Fruit fly (Drosophila melanogaster): ENCODE results near the gene CG6094.

The CG6094 gene

dm6 chr2L:10526953-10527584 lies 20.2 kb downstream of the CG6094 start, which contains the start of gene Lip4:
Gene Lip4 (plus strand): TSS chr2L:10527572.
- no peak for TF ChIP-seq psq (optimal IDR thresholded peaks at IDR 0.05)
- no peak for TF ChIP-seq pan (optimal IDR thresholded peaks at IDR 0.05)
- TF ChIP-seq usp (GFP tag; optimal IDR thresholded peaks at IDR 0.05) = no peak
- TF ChIP-seq CG8478 (optimal IDR thresholded peaks at IDR 0.05) = no peak
- TF ChIP-seq EcR (GFP tag; optimal IDR thresholded peaks at IDR 0.05) = no peak
- TF ChIP-seq Dll (optimal IDR thresholded peaks at IDR 0.05) = no peak

- no peak for TF ChIP-seq usp (GFP tag; optimal IDR thresholded peaks at IDR 0.05)
- TF ChIP-seq psq (optimal IDR thresholded peaks at IDR 0.05) = no peak
These were observed 22.1 kb downstream of the CG6094 start for dm6 chr2L:10528984-10529383.

- TF ChIP-seq psq (optimal IDR thresholded peaks at IDR 0.05) = no peak
- no peak for TF ChIP-seq CG8478 (optimal IDR thresholded peaks at IDR 0.05)
- TF ChIP-seq usp (GFP tag; optimal IDR thresholded peaks at IDR 0.05) = no peak
- TF ChIP-seq Dll (optimal IDR thresholded peaks at IDR 0.05) = no peak
- no peak for TF ChIP-seq EcR (GFP tag; optimal IDR thresholded peaks at IDR 0.05)
- no peak for TF ChIP-seq pan (optimal IDR thresholded peaks at IDR 0.05)
These were observed 23.2 kb downstream of the CG6094 start for dm6 chr2L:10530089-10530488.

dm6 chr2L:10531521-10531920 lies 24.6 kb downstream of the CG6094 start, which contains the start of gene CG18301:
Gene CG18301 (plus strand): TSS chr2L:10531821.
- TF ChIP-seq usp (GFP tag; optimal IDR thresholded peaks at IDR 0.05) (no peak), pan (optimal IDR thresholded peaks at IDR 0.05) (no peak), Dll (optimal IDR thresholded peaks at IDR 0.05) (no peak), EcR (GFP tag; optimal IDR thresholded peaks at IDR 0.05) (no peak), CG8478 (optimal IDR thresholded peaks at IDR 0.05) (no peak)

dm6 chr2L:10534022-10534421 lies 27.1 kb downstream of the CG6094 start, which contains the start of gene CG18302:
Gene CG18302 (plus strand): TSS chr2L:10534322.
- no peak for TF ChIP-seq EcR (GFP tag; optimal IDR thresholded peaks at IDR 0.05)
- no peak for TF ChIP-seq Dll (optimal IDR thresholded peaks at IDR 0.05)
- no peak for TF ChIP-seq CG8478 (optimal IDR thresholded peaks at IDR 0.05)
- no peak for TF ChIP-seq usp (GFP tag; optimal IDR thresholded peaks at IDR 0.05)
- TF ChIP-seq psq (optimal IDR thresholded peaks at IDR 0.05) = no peak
- TF ChIP-seq pan (optimal IDR thresholded peaks at IDR 0.05) = no peak

dm6 chr2L:10539360-10539759 lies 32.5 kb downstream of the CG6094 start:
- TF ChIP-seq pan (optimal IDR thresholded peaks at IDR 0.05) = no peak
- no peak for TF ChIP-seq CG8478 (optimal IDR thresholded peaks at IDR 0.05)
- no peak for TF ChIP-seq psq (optimal IDR thresholded peaks at IDR 0.05)
- no peak for TF ChIP-seq usp (GFP tag; optimal IDR thresholded peaks at IDR 0.05)
- no peak for TF ChIP-seq Dll (optimal IDR thresholded peaks at IDR 0.05)
- no peak for TF ChIP-seq EcR (GFP tag; optimal IDR thresholded peaks at IDR 0.05)

- TF ChIP-seq psq (optimal IDR thresholded peaks at IDR 0.05) (no peak), Dll (optimal IDR thresholded peaks at IDR 0.05) (no peak), pan (optimal IDR thresholded peaks at IDR 0.05) (no peak), EcR (GFP tag; optimal IDR thresholded peaks at IDR 0.05) (no peak), CG8478 (optimal IDR thresholded peaks at IDR 0.05) (no peak)
These were observed 36.3 kb downstream of the CG6094 start for dm6 chr2L:10543048-10543752.

- TF ChIP-seq pan (optimal IDR thresholded peaks at IDR 0.05) (no peak), usp (GFP tag; optimal IDR thresholded peaks at IDR 0.05) (no peak), psq (optimal IDR thresholded peaks at IDR 0.05) (no peak), EcR (GFP tag; optimal IDR thresholded peaks at IDR 0.05) (no peak), CG8478 (optimal IDR thresholded peaks at IDR 0.05) (no peak), Dll (optimal IDR thresholded peaks at IDR 0.05) (no peak)
These were observed 37.1 kb downstream of the CG6094 start for dm6 chr2L:10543992-10544391.

- TF ChIP-seq EcR (GFP tag; optimal IDR thresholded peaks at IDR 0.05) = no peak
- TF ChIP-seq usp (GFP tag; optimal IDR thresholded peaks at IDR 0.05) = no peak
- no peak for TF ChIP-seq pan (optimal IDR thresholded peaks at IDR 0.05)
- TF ChIP-seq CG8478 (optimal IDR thresholded peaks at IDR 0.05) = no peak
- no peak for TF ChIP-seq Dll (optimal IDR thresholded peaks at IDR 0.05)
- no peak for TF ChIP-seq psq (optimal IDR thresholded peaks at IDR 0.05)
These were observed 37.7 kb downstream of the CG6094 start, which contains the start of gene Trim9 for dm6 chr2L:10544421-10545120. Gene Trim9 (plus strand): TSS chr2L:10544883.

- TF ChIP-seq psq (optimal IDR thresholded peaks at IDR 0.05) = no peak
- TF ChIP-seq Dll (optimal IDR thresholded peaks at IDR 0.05) = no peak
- no peak for TF ChIP-seq EcR (GFP tag; optimal IDR thresholded peaks at IDR 0.05)
- no peak for TF ChIP-seq CG8478 (optimal IDR thresholded peaks at IDR 0.05)
- TF ChIP-seq usp (GFP tag; optimal IDR thresholded peaks at IDR 0.05) = no peak
- TF ChIP-seq pan (optimal IDR thresholded peaks at IDR 0.05) = no peak
These were observed 42.0 kb downstream of the CG6094 start for dm6 chr2L:10548814-10549423.

- TF ChIP-seq EcR (GFP tag; optimal IDR thresholded peaks at IDR 0.05) = no peak
- no peak for TF ChIP-seq usp (GFP tag; optimal IDR thresholded peaks at IDR 0.05)
- no peak for TF ChIP-seq Dll (optimal IDR thresholded peaks at IDR 0.05)
- no peak for TF ChIP-seq psq (optimal IDR thresholded peaks at IDR 0.05)
- TF ChIP-seq CG8478 (optimal IDR thresholded peaks at IDR 0.05) = no peak
- TF ChIP-seq pan (optimal IDR thresholded peaks at IDR 0.05) = no peak
These were observed 45.9 kb downstream of the CG6094 start for dm6 chr2L:10552807-10553206.

Measured in whole organism.